Fruit fly (Drosophila melanogaster) whole organism, wandering third instar larva: ENCODE data around the gene CG34384.

Source experiments
- CrebA ChIP-seq: fragments of 200-800 bp; sonication (Bioruptor generic); optimal IDR thresholded peaks from 2 replicates; lab custom pipeline; 2016; ENCODE audit warnings: missing biosample characterization, mild to moderate bottlenecking, missing genetic modification characterization, borderline replicate concordance
- Dfd ChIP-seq: fragments of >200 bp; optimal IDR thresholded peaks from 2 replicates; lab custom pipeline; 2017; ENCODE audit warnings: missing biosample characterization, missing genetic modification characterization
- GATAd ChIP-seq: sonication (Bioruptor generic); optimal IDR thresholded peaks from 2 replicates; lab custom pipeline; 2016; ENCODE audit warnings: missing biosample characterization, missing genetic modification characterization
- Hnf4 ChIP-seq: fragments of 200-800 bp; sonication (Bioruptor generic); optimal IDR thresholded peaks from 2 replicates; lab custom pipeline; 2016; ENCODE audit warnings: missing biosample characterization, mild to moderate bottlenecking, missing genetic modification characterization
- Mio ChIP-seq: sonication (Bioruptor generic); optimal IDR thresholded peaks from 2 replicates; lab custom pipeline; 2016; ENCODE audit warnings: missing biosample characterization, missing genetic modification characterization
- Myc ChIP-seq: fragments of >200 bp; optimal IDR thresholded peaks from 2 replicates; lab custom pipeline; 2017
- OdsH ChIP-seq: fragments of 200-800 bp; sonication (Bioruptor generic); optimal IDR thresholded peaks from 2 replicates; lab custom pipeline; 2016; ENCODE audit warnings: missing biosample characterization, mild to moderate bottlenecking, missing genetic modification characterization
- h ChIP-seq: fragments of 200-800 bp; sonication (Bioruptor generic); optimal IDR thresholded peaks from 3 replicates; lab custom pipeline; 2016; ENCODE audit warnings: missing biosample characterization, mild to moderate bottlenecking, missing genetic modification characterization
- jim ChIP-seq: fragments of 175-275, 200-325 bp; sonication (Bioruptor generic); optimal IDR thresholded peaks from 2 replicates; lab custom pipeline; 2016; ENCODE audit warnings: missing biosample characterization, mild to moderate bottlenecking, missing genetic modification characterization

DNA sequence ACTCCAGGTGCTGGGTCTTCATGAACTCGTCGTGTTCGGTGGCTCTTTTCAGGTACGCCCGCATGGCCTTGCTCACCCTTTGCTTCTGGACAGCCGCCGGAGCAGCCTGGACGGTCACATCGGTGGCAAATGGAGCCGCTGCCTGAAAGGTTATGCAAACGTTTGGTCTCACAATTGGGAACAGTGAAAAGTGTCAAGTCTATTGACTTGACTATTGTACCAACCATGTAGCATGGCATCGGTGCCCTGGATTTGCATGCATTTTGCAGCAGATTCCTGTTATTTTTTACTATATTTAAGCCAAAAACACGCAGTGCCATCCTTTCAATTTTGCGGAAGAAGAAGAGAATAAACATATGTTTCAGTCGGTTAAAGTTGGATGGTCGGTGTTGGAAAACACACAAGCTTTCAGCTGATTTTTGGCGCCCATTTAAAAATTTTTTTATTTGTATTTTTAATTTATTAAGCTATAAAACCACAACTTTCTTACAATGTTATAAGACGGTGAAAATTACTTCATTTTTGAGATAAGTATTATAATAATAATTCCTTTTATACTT lies 88.2 kb downstream of the CG34384 start, which contains the start of gene mRpS9:
- TF ChIP-seq CrebA (no peak), h (GFP tag; lab: Kevin White, UChicago) (no peak), GATAd (GFP tag; lab: Kevin White, UChicago) (no peak), Dfd (no peak), Myc (lab: Kevin White, UChicago) (no peak), OdsH (GFP tag; lab: Kevin White, UChicago) (no peak), jim (GFP tag; lab: Kevin White, UChicago) (no peak), Hnf4 (no peak), Mio (GFP tag; lab: Kevin White, UChicago) (no peak)
